Fruit fly (Drosophila melanogaster) whole organism, embryonic: Measurements from ENCODE around the gene CG33490.

Source experiments
- Aef1 ChIP-seq: fragments of 200-800 bp; sonication (Bioruptor generic); IDR thresholded peaks from 3 replicates; pipeline ENCODE4 v1.3.6; 2022; ENCODE audit warnings: missing biosample characterization, missing genetic modification characterization
- B-H1 ChIP-seq: fragments of 200-800 bp; sonication (Bioruptor generic); IDR thresholded peaks from 3 replicates; pipeline ENCODE4 v1.3.6; 2022; ENCODE audit warnings: missing biosample characterization, missing genetic modification characterization
- Bteb2 ChIP-seq: fragments of 200-800 bp; sonication (Bioruptor generic); optimal IDR thresholded peaks from 2 replicates; lab custom pipeline; 2016; ENCODE audit warnings: missing biosample characterization, missing genetic modification characterization
- CG10462 ChIP-seq: fragments of 200-800 bp; sonication (Bioruptor generic); optimal IDR thresholded peaks from 2 replicates; lab custom pipeline; 2016; ENCODE audit warnings: missing biosample characterization, missing genetic modification characterization
- CG10654 ChIP-seq: fragments of 200-800 bp; sonication (Bioruptor generic); optimal IDR thresholded peaks from 2 replicates; lab custom pipeline; 2016; ENCODE audit warnings: missing biosample characterization, missing genetic modification characterization
- CG11247 ChIP-seq: fragments of 200-800 bp; sonication (Bioruptor generic); IDR thresholded peaks from 2 replicates; pipeline ENCODE4 v1.3.6; 2022; ENCODE audit warnings: missing biosample characterization, missing genetic modification characterization
- CG12071 ChIP-seq: fragments of 200-800 bp; sonication (Bioruptor generic); optimal IDR thresholded peaks from 3 replicates; lab custom pipeline; 2018; ENCODE audit warnings: missing biosample characterization, mild to moderate bottlenecking, missing genetic modification characterization
- CG12769 ChIP-seq: fragments of 200-800 bp; sonication (Bioruptor generic); optimal IDR thresholded peaks from 2 replicates; lab custom pipeline; 2019; ENCODE audit warnings: missing biosample characterization, mild to moderate bottlenecking, missing genetic modification characterization, moderate library complexity
- CG13624 ChIP-seq: fragments of 200-800 bp; sonication (Bioruptor generic); optimal IDR thresholded peaks from 2 replicates; lab custom pipeline; 2016; ENCODE audit warnings: missing biosample characterization, missing genetic modification characterization
- CG1647 ChIP-seq: fragments of 200-800 bp; sonication (Bioruptor generic); optimal IDR thresholded peaks from 3 replicates; lab custom pipeline; 2016; ENCODE audit warnings: missing biosample characterization, missing genetic modification characterization
- CG17829 ChIP-seq: fragments of 200-800 bp; optimal IDR thresholded peaks from 2 replicates; lab custom pipeline; 2019; ENCODE audit warnings: missing biosample characterization, mild to moderate bottlenecking, missing genetic modification characterization, moderate library complexity
- CG18262 ChIP-seq: fragments of 200-800 bp; optimal IDR thresholded peaks from 3 replicates; lab custom pipeline; 2019; ENCODE audit warnings: missing biosample characterization, mild to moderate bottlenecking, missing genetic modification characterization, moderate library complexity
- CG2120 ChIP-seq: fragments of 200-800 bp; sonication (Bioruptor generic); optimal IDR thresholded peaks from 3 replicates; lab custom pipeline; 2016; ENCODE audit warnings: missing biosample characterization, missing genetic modification characterization
- CG2678 ChIP-seq: fragments of 200-800 bp; sonication (Bioruptor generic); optimal IDR thresholded peaks from 3 replicates; lab custom pipeline; 2019; ENCODE audit warnings: missing biosample characterization, mild to moderate bottlenecking, missing genetic modification characterization, moderate library complexity
- CG32532 ChIP-seq: fragments of 200-800 bp; sonication (Bioruptor generic); IDR thresholded peaks from 2 replicates; pipeline ENCODE4 v1.3.6; 2022; ENCODE audit warnings: missing biosample characterization, missing genetic modification characterization
- CG7786 ChIP-seq: fragments of 200-800 bp; sonication (Bioruptor generic); optimal IDR thresholded peaks from 2 replicates; lab custom pipeline; 2016; ENCODE audit warnings: missing biosample characterization, missing genetic modification characterization
- Deaf1 ChIP-seq: fragments of 200-800 bp; optimal IDR thresholded peaks from 3 replicates; lab custom pipeline; 2019; ENCODE audit warnings: missing biosample characterization, mild to moderate bottlenecking, missing genetic modification characterization, moderate library complexity
- E2f1 ChIP-seq: fragments of 200-800 bp; sonication (Bioruptor generic); IDR thresholded peaks from 2 replicates; pipeline ENCODE4 v1.3.6; 2022; ENCODE audit warnings: missing biosample characterization, missing genetic modification characterization
- HHEX ChIP-seq: fragments of 200-800 bp; sonication (Bioruptor generic); optimal IDR thresholded peaks from 3 replicates; lab custom pipeline; 2017; ENCODE audit warnings: missing biosample characterization, mild to moderate bottlenecking, missing genetic modification characterization, missing genetic modification reagents
- HLH3B ChIP-seq: fragments of 200-800 bp; sonication (Bioruptor generic); IDR thresholded peaks from 2 replicates; pipeline ENCODE4 v1.3.6; 2022; ENCODE audit warnings: missing biosample characterization, missing genetic modification characterization
- Hr51 ChIP-seq, 2 experiments: fragments of 200-800 bp; sonication (Bioruptor generic); optimal IDR thresholded peaks; 2 replicates in 1 of 2; 3 replicates in 1 of 2; lab custom pipeline; 2016 to 2018; ENCODE audit warnings: missing biosample characterization in 2 of 2, missing genetic modification characterization in 2 of 2, mild to moderate bottlenecking in 1 of 2, moderate library complexity in 1 of 2
- Med ChIP-seq: fragments of 200-800 bp; sonication (Bioruptor generic); peaks from one replicate; lab custom pipeline; 2016; ENCODE audit warnings: missing biosample characterization, missing genetic modification characterization, mild to moderate bottlenecking, inconsistent platforms, moderate library complexity
- Meics ChIP-seq: fragments of 200-800 bp; sonication (Bioruptor generic); optimal IDR thresholded peaks from 2 replicates; lab custom pipeline; 2017; ENCODE audit warnings: missing biosample characterization, mild to moderate bottlenecking, missing genetic modification characterization
- Opbp ChIP-seq: fragments of 200-800 bp; sonication (Bioruptor generic); IDR thresholded peaks from 3 replicates; pipeline ENCODE4 v1.3.6; 2022; ENCODE audit warnings: missing biosample characterization, missing genetic modification characterization; ENCODE audit not compliant: partially characterized antibody
- Ptx1 ChIP-seq: fragments of 200-800 bp; sonication (Bioruptor generic); IDR thresholded peaks from 2 replicates; pipeline ENCODE4 v1.3.6; 2022; ENCODE audit warnings: missing biosample characterization, missing genetic modification characterization
- Rfx ChIP-seq: fragments of 200-800 bp; sonication (Bioruptor generic); IDR thresholded peaks from 2 replicates; pipeline ENCODE4 v1.3.6; 2022; ENCODE audit warnings: missing biosample characterization, missing genetic modification characterization
- Vsx1 ChIP-seq: fragments of 200-800 bp; sonication (Bioruptor generic); optimal IDR thresholded peaks from 2 replicates; lab custom pipeline; 2017; ENCODE audit warnings: missing biosample characterization, mild to moderate bottlenecking, missing genetic modification characterization, missing genetic modification reagents
- chinmo ChIP-seq: fragments of 200-800 bp; sonication (Bioruptor generic); IDR thresholded peaks from 4 replicates; pipeline ENCODE4 v1.3.6; 2022; ENCODE audit warnings: missing biosample characterization, missing genetic modification characterization; ENCODE audit not compliant: partially characterized antibody
- chn ChIP-seq: fragments of 200-800 bp; sonication (Bioruptor generic); optimal IDR thresholded peaks from 2 replicates; lab custom pipeline; 2016; ENCODE audit warnings: missing biosample characterization, missing genetic modification characterization
- danr ChIP-seq: fragments of 200-800 bp; sonication (Bioruptor generic); IDR thresholded peaks from 2 replicates; pipeline ENCODE4 v1.3.6; 2022; ENCODE audit warnings: missing biosample characterization, missing genetic modification characterization
- dmrt11E ChIP-seq: fragments of 200-800 bp; sonication (Bioruptor generic); optimal IDR thresholded peaks from 3 replicates; lab custom pipeline; 2018; ENCODE audit warnings: missing biosample characterization, mild to moderate bottlenecking, missing genetic modification characterization, moderate library complexity
- dysf ChIP-seq: fragments of 200-800 bp; sonication (Bioruptor generic); IDR thresholded peaks from 3 replicates; pipeline ENCODE4 v1.3.6; 2022; ENCODE audit warnings: missing biosample characterization, missing genetic modification characterization
- grau ChIP-seq: fragments of 200-800 bp; optimal IDR thresholded peaks from 3 replicates; lab custom pipeline; 2019; ENCODE audit warnings: missing biosample characterization, mild to moderate bottlenecking, missing genetic modification characterization, moderate library complexity
- hkb ChIP-seq, 2 experiments: fragments of 200-800 bp in 1 of 2; fragments of >200 bp in 1 of 2; sonication (Bioruptor generic) in 1 of 2; IDR thresholded peaks in 1 of 2; optimal IDR thresholded peaks in 1 of 2; 2 replicates each; pipeline versions ENCODE4 v1.3.6 to Lab custom; 2017 to 2022; ENCODE audit warnings: missing biosample characterization in 1 of 2, missing genetic modification characterization in 1 of 2
- kni ChIP-seq: fragments of 200-800 bp; sonication (Bioruptor generic); optimal IDR thresholded peaks from 3 replicates; lab custom pipeline; 2017; ENCODE audit warnings: mild to moderate bottlenecking, missing biosample characterization, missing genetic modification reagents, missing genetic modification characterization
- lmd ChIP-seq: fragments of 200-800 bp; sonication (Bioruptor generic); IDR thresholded peaks from 2 replicates; pipeline ENCODE4 v1.3.6; 2022; ENCODE audit warnings: missing biosample characterization, missing genetic modification characterization
- nom ChIP-seq: fragments of 200-800 bp; sonication (Bioruptor generic); optimal IDR thresholded peaks from 2 replicates; lab custom pipeline; 2017; ENCODE audit warnings: missing biosample characterization, missing genetic modification characterization, mild to moderate bottlenecking, moderate library complexity, missing genetic modification reagents
- sd ChIP-seq: fragments of 200-800 bp; sonication (Bioruptor generic); optimal IDR thresholded peaks from 3 replicates; lab custom pipeline; 2018; ENCODE audit warnings: missing biosample characterization, mild to moderate bottlenecking, missing genetic modification characterization, moderate library complexity
- sens ChIP-seq: fragments of 200-800 bp; sonication (Bioruptor generic); peaks from one replicate; lab custom pipeline; 2016; ENCODE audit warnings: missing biosample characterization, missing genetic modification characterization
- seq ChIP-seq: fragments of 200-800 bp; sonication (Bioruptor generic); IDR thresholded peaks from 2 replicates; pipeline ENCODE4 v1.3.6; 2022; ENCODE audit warnings: missing biosample characterization, missing genetic modification characterization
- slbo ChIP-seq: fragments of 200-800 bp; sonication (Bioruptor generic); IDR thresholded peaks from 2 replicates; pipeline ENCODE4 v1.3.6; 2022; ENCODE audit warnings: missing biosample characterization, missing genetic modification characterization
- sqz ChIP-seq: fragments of 200-800 bp; sonication (Bioruptor generic); optimal IDR thresholded peaks from 3 replicates; lab custom pipeline; 2018; ENCODE audit warnings: missing biosample characterization, mild to moderate bottlenecking, missing genetic modification characterization
- ssp ChIP-seq: fragments of 200-800 bp; sonication (Bioruptor generic); IDR thresholded peaks from 2 replicates; pipeline ENCODE4 v1.3.6; 2022; ENCODE audit warnings: missing biosample characterization, missing genetic modification characterization
- tio ChIP-seq: fragments of 200-800 bp; sonication (Bioruptor generic); optimal IDR thresholded peaks from 2 replicates; lab custom pipeline; 2017; ENCODE audit warnings: missing biosample characterization, missing genetic modification characterization, inconsistent platforms
- tna ChIP-seq: fragments of 200-800 bp; sonication (Bioruptor generic); IDR thresholded peaks from 2 replicates; pipeline ENCODE4 v1.3.6; 2022; ENCODE audit warnings: missing biosample characterization, missing genetic modification characterization; ENCODE audit not compliant: partially characterized antibody

Gene CG33490

dm6 chr3L:11547302-11547994, 27.0 kb downstream of the CG33490 start:
- TF ChIP-seq CG1647 (no peak), chinmo (0 out of 4 replicates have a peak, but pooled peaks have one; percentile 39), Deaf1 (tag; lab: Kevin White, UChicago) (no peak), sqz (GFP tag; lab: Kevin White, UChicago) (peak; percentile 29), grau (tag; lab: Kevin White, UChicago) (peak; percentile 71), Vsx1 (peak; percentile 47), kni (GFP tag; lab: Kevin White, UChicago) (peak; percentile 77)
- TF ChIP-seq, all 482 proteins: peak for 5

- TF ChIP-seq danr (GFP tag; lab: Robert Waterston, UW), result no peak
- TF ChIP-seq nom, result peak; percentile 30
- TF ChIP-seq Ptx1 (GFP tag; lab: Robert Waterston, UW), result 0 out of 2 replicates have a peak, but pooled peaks have one; percentile 7
- TF ChIP-seq tio (GFP tag; lab: Kevin White, UChicago), result peak; percentile 4
- TF ChIP-seq B-H1, result no peak
- TF ChIP-seq seq, result no peak
- TF ChIP-seq CG11247 (GFP tag; lab: Robert Waterston, UW), result 0 out of 2 replicates have a peak, but pooled peaks have one; percentile 30
- no peak for TF ChIP-seq E2f1 (GFP tag; lab: Robert Waterston, UW)
- no peak for TF ChIP-seq CG13624
- no peak for TF ChIP-seq chn (GFP tag; lab: Kevin White, UChicago)
- no peak for TF ChIP-seq dmrt11E (tag; lab: Kevin White, UChicago)
- TF ChIP-seq lmd (GFP tag; lab: Robert Waterston, UW), result 0 out of 2 replicates have a peak, but pooled peaks have one; percentile 16
- no peak for TF ChIP-seq CG18262
- TF ChIP-seq CG17829 (tag; lab: Kevin White, UChicago), result no peak
- 0 out of 2 replicates have a peak, but pooled peaks have one; percentile 15 for TF ChIP-seq HLH3B
- no peak for TF ChIP-seq hkb (optimal IDR thresholded peaks at IDR 0.05; lab: Kevin White, UChicago)
- 0 out of 2 replicates have a peak, but pooled peaks have one; percentile 20 for TF ChIP-seq hkb (GFP tag; IDR thresholded peaks at IDR 0.05; lab: Robert Waterston, UW)
- no peak for TF ChIP-seq CG10654
- TF ChIP-seq CG32532 (GFP tag; lab: Robert Waterston, UW), result 0 out of 2 replicates have a peak, but pooled peaks have one; percentile 34
- TF ChIP-seq Bteb2 (GFP tag; lab: Kevin White, UChicago), result no peak
Measured at dm6 chr3L:11543681-11544299, 30.7 kb downstream of the CG33490 start.

dm6 chr3L:11542948-11543347, 31.5 kb downstream of the CG33490 start:
- TF ChIP-seq CG2678 (tag; lab: Kevin White, UChicago) (peak; percentile 16), CG12071 (GFP tag; lab: Kevin White, UChicago) (no peak), sens (GFP tag; lab: Kevin White, UChicago) (peak; percentile 77), tna (GFP tag; lab: Robert Waterston, UW) (no peak), Aef1 (GFP tag; lab: Robert Waterston, UW) (no peak), CG7786 (GFP tag; lab: Kevin White, UChicago) (no peak), grau (tag; lab: Kevin White, UChicago) (peak; percentile 55), Hr51 (GFP tag; optimal IDR thresholded peaks at IDR 0.05; lab: Kevin White, UChicago) (no peak), dysf (GFP tag; lab: Robert Waterston, UW) (peak; percentile 37; the same call in 1 of the 3 replicates), slbo (GFP tag; lab: Robert Waterston, UW) (peak; percentile 23; the same call in 1 of the 2 replicates), ssp (GFP tag; lab: Robert Waterston, UW) (no peak), HHEX (GFP tag; lab: Kevin White, UChicago) (no peak), CG12769 (tag; lab: Kevin White, UChicago) (peak; percentile 45), Opbp (no peak), CG2120 (GFP tag; lab: Kevin White, UChicago) (peak; percentile 26), CG10462 (GFP tag; lab: Kevin White, UChicago) (no peak), Rfx (GFP tag; lab: Robert Waterston, UW) (0 out of 2 replicates have a peak, but pooled peaks have one; percentile 33), chinmo (0 out of 4 replicates have a peak, but pooled peaks have one; percentile 40), Meics (GFP tag; lab: Kevin White, UChicago) (peak; percentile 3), Med (peak; percentile 78), sd (tag; lab: Kevin White, UChicago) (peak; percentile 10)
